Worm (Caenorhabditis elegans): Measurements from ENCODE around the gene pals-37.

DNA sequence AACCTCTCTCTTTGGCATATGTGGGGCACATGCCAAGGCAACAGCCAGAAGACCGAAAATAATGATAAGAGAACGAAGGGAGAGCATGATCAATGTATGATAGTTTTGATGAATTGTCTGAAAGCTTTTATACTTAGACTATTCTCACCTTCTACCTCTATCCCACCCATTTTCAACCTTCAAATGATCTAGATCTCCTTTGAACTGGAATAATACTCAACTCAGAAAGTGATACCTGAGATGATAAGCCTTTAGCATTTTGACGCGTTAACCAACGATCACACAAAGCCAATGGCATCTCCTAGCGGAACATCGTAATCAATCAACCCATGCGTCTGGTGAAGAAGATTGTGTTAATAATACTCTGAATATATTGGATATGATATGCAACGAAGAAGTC is 36.8 kb downstream of the pals-37 start, which contains the start of gene K01D12.9:
- TF ChIP-seq unc-62 (GFP tag; optimal IDR thresholded peaks at IDR 0.05 in 1 of 2) (no peak), unc-62 (tag; optimal IDR thresholded peaks at IDR 0.05) (no peak), ceh-62 (tag; optimal IDR thresholded peaks at IDR 0.05) (no peak)
